Fruit fly (Drosophila melanogaster) whole organism, embryonic: ENCODE measurements around the gene CG2608.
A peak's percentile ranks its signal among the peaks of the same experiment; 100 is the strongest.

Source experiments
- Aef1 ChIP-seq: fragments of 200-800 bp; sonication (Bioruptor generic); IDR thresholded peaks from 3 replicates; pipeline ENCODE4 v1.3.6; 2022; ENCODE audit warnings: missing biosample characterization, missing genetic modification characterization
- CG10274 ChIP-seq: fragments of 200-800 bp; sonication (Bioruptor generic); optimal IDR thresholded peaks from 3 replicates; lab custom pipeline; 2017; ENCODE audit warnings: missing biosample characterization, mild to moderate bottlenecking, missing genetic modification characterization
- CG10543 ChIP-seq: fragments of 200-800 bp; sonication (Bioruptor generic); optimal IDR thresholded peaks from 3 replicates; lab custom pipeline; 2017; ENCODE audit warnings: missing biosample characterization, mild to moderate bottlenecking, missing genetic modification characterization, moderate library complexity
- CG10565 ChIP-seq: fragments of 200-800 bp; sonication (Bioruptor generic); optimal IDR thresholded peaks from 3 replicates; lab custom pipeline; 2016; ENCODE audit warnings: missing biosample characterization, mild to moderate bottlenecking, missing genetic modification characterization
- CG11504 ChIP-seq: fragments of 200-800 bp; sonication (Bioruptor generic); optimal IDR thresholded peaks from 3 replicates; lab custom pipeline; 2019; ENCODE audit warnings: missing biosample characterization, mild to moderate bottlenecking, missing genetic modification characterization, moderate library complexity
- CG12071 ChIP-seq: fragments of 200-800 bp; sonication (Bioruptor generic); optimal IDR thresholded peaks from 3 replicates; lab custom pipeline; 2018; ENCODE audit warnings: missing biosample characterization, mild to moderate bottlenecking, missing genetic modification characterization
- CG12155 ChIP-seq: fragments of 200-800 bp; sonication (Bioruptor generic); optimal IDR thresholded peaks from 3 replicates; lab custom pipeline; 2016; ENCODE audit warnings: missing biosample characterization, missing genetic modification characterization
- CG12744 ChIP-seq: fragments of 200-800 bp; sonication (Bioruptor generic); optimal IDR thresholded peaks from 2 replicates; lab custom pipeline; 2016; ENCODE audit warnings: missing biosample characterization, missing genetic modification characterization
- CG12942 ChIP-seq: fragments of 200-800 bp; sonication (Bioruptor generic); optimal IDR thresholded peaks from 3 replicates; lab custom pipeline; 2016; ENCODE audit warnings: missing biosample characterization, missing genetic modification characterization
- CG13123 ChIP-seq: fragments of 200-800 bp; sonication (Bioruptor generic); optimal IDR thresholded peaks from 2 replicates; lab custom pipeline; 2016; ENCODE audit warnings: missing biosample characterization, missing genetic modification characterization
- CG13287 ChIP-seq: fragments of 200-800 bp; sonication (Bioruptor generic); IDR thresholded peaks from 2 replicates; pipeline ENCODE4 v1.3.6; 2022; ENCODE audit warnings: missing biosample characterization, missing genetic modification characterization; ENCODE audit not compliant: partially characterized antibody
- CG15479 ChIP-seq: fragments of 200-800 bp; sonication (Bioruptor generic); optimal IDR thresholded peaks from 3 replicates; lab custom pipeline; 2019; ENCODE audit warnings: missing biosample characterization, mild to moderate bottlenecking, missing genetic modification characterization, moderate library complexity
- CG1602 ChIP-seq: fragments of 200-800 bp; sonication (Bioruptor generic); optimal IDR thresholded peaks from 3 replicates; lab custom pipeline; 2016; ENCODE audit warnings: missing biosample characterization, missing genetic modification characterization
- CG1603 ChIP-seq: fragments of 200-800 bp; sonication (Bioruptor generic); optimal IDR thresholded peaks from 2 replicates; lab custom pipeline; 2019; ENCODE audit warnings: missing biosample characterization, mild to moderate bottlenecking, missing genetic modification characterization, moderate library complexity
- CG2129 ChIP-seq: fragments of 200-800 bp; sonication (Bioruptor generic); IDR thresholded peaks from 2 replicates; pipeline ENCODE4 v1.3.6; 2022; ENCODE audit warnings: missing biosample characterization, missing genetic modification characterization; ENCODE audit not compliant: partially characterized antibody
- CG2202 ChIP-seq: fragments of 200-800 bp; sonication (Bioruptor generic); optimal IDR thresholded peaks from 2 replicates; lab custom pipeline; 2018; ENCODE audit warnings: missing biosample characterization, mild to moderate bottlenecking, missing genetic modification characterization
- CG31224 ChIP-seq: fragments of 200-800 bp; sonication (Bioruptor generic); IDR thresholded peaks from 2 replicates; pipeline ENCODE4 v1.3.6; 2022; ENCODE audit warnings: missing biosample characterization, missing genetic modification characterization
- CG34224 ChIP-seq: fragments of 200-800 bp; sonication (Bioruptor generic); IDR thresholded peaks from 3 replicates; pipeline ENCODE4 v1.3.6; 2022; ENCODE audit warnings: missing biosample characterization, missing genetic modification characterization; ENCODE audit not compliant: partially characterized antibody
- CG4328 ChIP-seq: fragments of 200-800 bp; sonication (Bioruptor generic); optimal IDR thresholded peaks from 3 replicates; lab custom pipeline; 2017; ENCODE audit warnings: missing biosample characterization, missing genetic modification reagents, missing genetic modification characterization
- CG6813 ChIP-seq: fragments of 200-800 bp; sonication (Bioruptor generic); optimal IDR thresholded peaks from 2 replicates; lab custom pipeline; 2017; ENCODE audit warnings: missing biosample characterization, missing genetic modification characterization, mild to moderate bottlenecking, moderate library complexity, missing genetic modification reagents
- CG7357 ChIP-seq: fragments of 200-800 bp; sonication (Bioruptor generic); IDR thresholded peaks from 3 replicates; pipeline ENCODE4 v1.3.6; 2022; ENCODE audit warnings: missing biosample characterization, missing genetic modification characterization
- CG8290 ChIP-seq, 3 experiments: fragments of 200-800 bp; sonication (Bioruptor generic); optimal IDR thresholded peaks; 2 replicates each; lab custom pipeline; 2016 to 2019; ENCODE audit warnings: missing biosample characterization in 3 of 3, missing genetic modification characterization in 3 of 3, mild to moderate bottlenecking in 2 of 3, moderate library complexity in 1 of 3
- CG8765 ChIP-seq: fragments of 200-800 bp; sonication (Bioruptor generic); IDR thresholded peaks from 2 replicates; pipeline ENCODE4 v1.3.6; 2022; ENCODE audit warnings: missing biosample characterization, missing genetic modification characterization
- CHES-1-like ChIP-seq: fragments of 200-800 bp; sonication (Bioruptor generic); optimal IDR thresholded peaks from 2 replicates; lab custom pipeline; 2016; ENCODE audit warnings: missing biosample characterization, missing genetic modification characterization
- Dad ChIP-seq: fragments of 200-800 bp; sonication (Bioruptor generic); optimal IDR thresholded peaks from 3 replicates; lab custom pipeline; 2016; ENCODE audit warnings: missing biosample characterization, missing genetic modification characterization
- Eip74EF ChIP-seq, 2 experiments: fragments of 200-800 bp in 1 of 2; fragments of >200 bp in 1 of 2; sonication (Bioruptor generic) in 1 of 2; optimal IDR thresholded peaks; 2 replicates each; lab custom pipeline; 2017 to 2019; ENCODE audit warnings: missing biosample characterization in 2 of 2, missing genetic modification characterization in 2 of 2, mild to moderate bottlenecking in 1 of 2, moderate library complexity in 1 of 2
- HLHmδ ChIP-seq: fragments of 200-800 bp; sonication (Bioruptor generic); optimal IDR thresholded peaks from 2 replicates; lab custom pipeline; 2018; ENCODE audit warnings: missing biosample characterization, mild to moderate bottlenecking, missing genetic modification characterization, moderate library complexity
- Hr78 ChIP-seq, 2 experiments: fragments of 200-800 bp in 1 of 2; fragments of >200 bp in 1 of 2; sonication (Bioruptor generic) in 1 of 2; optimal IDR thresholded peaks; 2 replicates each; lab custom pipeline; 2017 to 2019; ENCODE audit warnings: missing biosample characterization in 2 of 2, missing genetic modification characterization in 2 of 2, mild to moderate bottlenecking in 1 of 2, moderate library complexity in 1 of 2
- Mes4 ChIP-seq: fragments of 200-800 bp; sonication (Bioruptor generic); optimal IDR thresholded peaks from 2 replicates; lab custom pipeline; 2016; ENCODE audit warnings: missing biosample characterization, missing genetic modification characterization
- Scr ChIP-seq: fragments of 200-800 bp; sonication (Bioruptor generic); IDR thresholded peaks from 2 replicates; pipeline ENCODE4 v1.3.6; 2022; ENCODE audit warnings: missing biosample characterization, missing genetic modification characterization; ENCODE audit not compliant: partially characterized antibody
- Taf1 ChIP-seq: fragments of 200-800 bp; sonication (Bioruptor generic); IDR thresholded peaks from 2 replicates; pipeline ENCODE4 v1.3.6; 2022; ENCODE audit warnings: missing biosample characterization, missing genetic modification characterization
- chinmo ChIP-seq: fragments of 200-800 bp; sonication (Bioruptor generic); IDR thresholded peaks from 4 replicates; pipeline ENCODE4 v1.3.6; 2022; ENCODE audit warnings: missing biosample characterization, missing genetic modification characterization; ENCODE audit not compliant: partially characterized antibody
- crc ChIP-seq: fragments of 200-800 bp; sonication (Bioruptor generic); optimal IDR thresholded peaks from 2 replicates; lab custom pipeline; 2016; ENCODE audit warnings: missing biosample characterization, missing genetic modification characterization
- dati ChIP-seq: fragments of 200-800 bp; sonication (Bioruptor generic); IDR thresholded peaks from 2 replicates; pipeline ENCODE4 v1.3.6; 2022; ENCODE audit warnings: missing biosample characterization, missing genetic modification characterization
- dmrt99B ChIP-seq: fragments of 200-800 bp; sonication (Bioruptor generic); optimal IDR thresholded peaks from 2 replicates; lab custom pipeline; 2018; ENCODE audit warnings: missing biosample characterization, mild to moderate bottlenecking, missing genetic modification characterization, moderate library complexity
- dysf ChIP-seq: fragments of 200-800 bp; sonication (Bioruptor generic); IDR thresholded peaks from 3 replicates; pipeline ENCODE4 v1.3.6; 2022; ENCODE audit warnings: missing biosample characterization, missing genetic modification characterization
- eve ChIP-seq, 2 experiments: fragments of >200 bp; optimal IDR thresholded peaks; 2 replicates each; lab custom pipeline; 2017; ENCODE audit warnings: missing biosample characterization in 2 of 2, missing genetic modification characterization in 2 of 2
- fd102C ChIP-seq: fragments of 200-800 bp; sonication (Bioruptor generic); optimal IDR thresholded peaks from 2 replicates; lab custom pipeline; 2018; ENCODE audit warnings: missing biosample characterization, mild to moderate bottlenecking, missing genetic modification characterization, moderate library complexity
- fd96Cb ChIP-seq: fragments of 200-800 bp; sonication (Bioruptor generic); optimal IDR thresholded peaks from 2 replicates; lab custom pipeline; 2018; ENCODE audit warnings: missing biosample characterization, mild to moderate bottlenecking, missing genetic modification characterization, moderate library complexity
- fru ChIP-seq: fragments of >200 bp; optimal IDR thresholded peaks from 2 replicates; lab custom pipeline; 2017
- grau ChIP-seq: fragments of 200-800 bp; optimal IDR thresholded peaks from 3 replicates; lab custom pipeline; 2019; ENCODE audit warnings: missing biosample characterization, mild to moderate bottlenecking, missing genetic modification characterization, moderate library complexity
- hbn ChIP-seq: fragments of 200-800 bp; sonication (Bioruptor generic); IDR thresholded peaks from 2 replicates; pipeline ENCODE4 v1.3.6; 2022; ENCODE audit warnings: missing biosample characterization, missing genetic modification characterization; ENCODE audit not compliant: partially characterized antibody
- lbe ChIP-seq: fragments of 200-800 bp; sonication (Bioruptor generic); optimal IDR thresholded peaks from 2 replicates; lab custom pipeline; 2016; ENCODE audit warnings: missing biosample characterization, mild to moderate bottlenecking, missing genetic modification characterization
- maf-S ChIP-seq: fragments of 200-800 bp; sonication (Bioruptor generic); optimal IDR thresholded peaks from 2 replicates; lab custom pipeline; 2016; ENCODE audit warnings: missing biosample characterization, missing genetic modification characterization
- nerfin-1 ChIP-seq: fragments of 200-800 bp; sonication (Bioruptor generic); optimal IDR thresholded peaks from 3 replicates; lab custom pipeline; 2019; ENCODE audit warnings: missing biosample characterization, mild to moderate bottlenecking, missing genetic modification characterization, moderate library complexity
- pb ChIP-seq: fragments of 200-800 bp; sonication (Bioruptor generic); optimal IDR thresholded peaks from 3 replicates; lab custom pipeline; 2016; ENCODE audit warnings: missing biosample characterization, missing genetic modification characterization
- shn ChIP-seq: fragments of 200-800 bp; sonication (Bioruptor generic); optimal IDR thresholded peaks from 3 replicates; lab custom pipeline; 2016; ENCODE audit warnings: missing biosample characterization, missing genetic modification characterization
- sim ChIP-seq: fragments of 200-800 bp; sonication (Bioruptor generic); IDR thresholded peaks from 2 replicates; pipeline ENCODE4 v1.3.6; 2022; ENCODE audit warnings: missing biosample characterization, missing genetic modification characterization
- sima ChIP-seq: fragments of 200-800 bp; sonication (Bioruptor generic); optimal IDR thresholded peaks from 2 replicates; lab custom pipeline; 2016; ENCODE audit warnings: missing biosample characterization, missing genetic modification characterization
- sob ChIP-seq: fragments of 200-800 bp; sonication (Bioruptor generic); IDR thresholded peaks from 2 replicates; pipeline ENCODE4 v1.3.6; 2022; ENCODE audit warnings: missing biosample characterization, missing genetic modification characterization
- tio ChIP-seq: fragments of 200-800 bp; sonication (Bioruptor generic); optimal IDR thresholded peaks from 2 replicates; lab custom pipeline; 2017; ENCODE audit warnings: missing biosample characterization, missing genetic modification characterization, inconsistent platforms

The CG2608 gene

DNA sequence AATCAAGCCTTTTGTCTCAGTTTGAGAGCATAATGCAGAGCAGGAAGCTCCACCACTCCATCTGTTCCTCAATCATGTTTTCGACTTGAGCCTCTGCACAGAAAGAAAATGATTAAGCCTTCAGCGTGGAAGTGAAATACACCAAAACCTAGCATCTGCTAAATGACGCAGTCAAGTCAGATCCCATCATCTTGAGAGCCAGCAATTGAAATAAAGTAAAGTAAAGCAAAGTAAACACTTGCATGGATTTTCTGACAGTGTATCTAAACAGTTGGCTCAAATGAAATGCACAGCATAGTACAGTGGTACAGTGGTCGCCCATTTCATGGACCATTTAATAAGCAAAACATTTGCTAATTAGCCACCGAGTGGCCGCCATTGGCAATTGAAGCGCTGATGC lies 47.9 kb upstream of the CG2608 start (continued):
- TF ChIP-seq CG8290 (GFP tag; optimal IDR thresholded peaks at IDR 0.05; lab: Kevin White, UChicago) = no peak
- peak in 1 of 2 experiments; percentile 37 for TF ChIP-seq CG8290 (tag; optimal IDR thresholded peaks at IDR 0.05; lab: Kevin White, UChicago)
- no peak for TF ChIP-seq tio (GFP tag; lab: Kevin White, UChicago)
- no peak for TF ChIP-seq CG7357 (GFP tag; lab: Robert Waterston, UW)
- no peak for TF ChIP-seq CG13287 (GFP tag; lab: Robert Waterston, UW)
- no peak for TF ChIP-seq CG10274 (GFP tag; lab: Kevin White, UChicago)
- TF ChIP-seq Hr78 (GFP tag; optimal IDR thresholded peaks at IDR 0.05; lab: Kevin White, UChicago) = no peak
- no peak for TF ChIP-seq CHES-1-like (GFP tag; lab: Kevin White, UChicago)
- no peak for TF ChIP-seq CG13123 (GFP tag; lab: Kevin White, UChicago)
- peak; percentile 16 for TF ChIP-seq grau (tag; lab: Kevin White, UChicago)
- TF ChIP-seq maf-S = no peak
- no peak for TF ChIP-seq Taf1 (GFP tag; lab: Robert Waterston, UW)
- no peak for TF ChIP-seq nerfin-1 (tag; lab: Kevin White, UChicago)
- TF ChIP-seq CG6813 = no peak
- no peak for TF ChIP-seq CG10565 (GFP tag; lab: Kevin White, UChicago)
- TF ChIP-seq CG2202 = no peak
- no peak for TF ChIP-seq pb (GFP tag; lab: Kevin White, UChicago)
- TF ChIP-seq CG12744 = no peak
- TF ChIP-seq fd96Cb (tag; lab: Kevin White, UChicago) = no peak
- TF ChIP-seq CG15479 (GFP tag; lab: Kevin White, UChicago) = no peak
- no peak for TF ChIP-seq HLHmδ (GFP tag; lab: Kevin White, UChicago)
- TF ChIP-seq CG34224 = no peak
- TF ChIP-seq CG1602 (GFP tag; lab: Kevin White, UChicago) = no peak
- no peak for TF ChIP-seq crc
- peak; percentile 21 for TF ChIP-seq dmrt99B (tag; lab: Kevin White, UChicago)
- TF ChIP-seq dysf (GFP tag; lab: Robert Waterston, UW) = 0 out of 3 replicates have a peak, but pooled peaks have one; percentile 11
- TF ChIP-seq eve (GFP tag; optimal IDR thresholded peaks at IDR 0.05; lab: Kevin White, UChicago) = no peak
- no peak for TF ChIP-seq shn (GFP tag; lab: Kevin White, UChicago)
- TF ChIP-seq Dad (GFP tag; lab: Kevin White, UChicago) = no peak
- no peak for TF ChIP-seq CG4328 (GFP tag; lab: Kevin White, UChicago)
- TF ChIP-seq CG11504 = peak; percentile 33
- no peak for TF ChIP-seq sima
- no peak for TF ChIP-seq hbn
- no peak for TF ChIP-seq CG2129 (GFP tag; lab: Robert Waterston, UW)
- peak; percentile 27 for TF ChIP-seq CG1603 (tag; lab: Kevin White, UChicago)
- no peak for TF ChIP-seq Mes4 (GFP tag; lab: Kevin White, UChicago)
- TF ChIP-seq dati (GFP tag; lab: Robert Waterston, UW) = no peak
- TF ChIP-seq Aef1 = no peak
- no peak for TF ChIP-seq fd102C
- no peak for TF ChIP-seq CG12155
- TF ChIP-seq CG10543 (GFP tag; lab: Kevin White, UChicago) = no peak
- no peak for TF ChIP-seq sob
- no peak for TF ChIP-seq sim (GFP tag; lab: Robert Waterston, UW)
- TF ChIP-seq Scr (GFP tag; lab: Robert Waterston, UW) = no peak
- no peak for TF ChIP-seq lbe (GFP tag; lab: Kevin White, UChicago)
- TF ChIP-seq chinmo = no peak
- no peak for TF ChIP-seq CG12071 (GFP tag; lab: Kevin White, UChicago)
- TF ChIP-seq fru (lab: Kevin White, UChicago) = no peak
- TF ChIP-seq CG12942 (GFP tag; lab: Kevin White, UChicago) = no peak
- no peak for TF ChIP-seq Eip74EF (GFP tag; optimal IDR thresholded peaks at IDR 0.05; lab: Kevin White, UChicago)
- no peak for TF ChIP-seq CG8765
- no peak for TF ChIP-seq CG31224 (GFP tag; lab: Robert Waterston, UW)
